Worm (Caenorhabditis elegans) whole organism, L2 larva: Measurements from ENCODE around the gene C03B1.9.

ENCODE experiments used
- Y55F3AM.14 ChIP-seq: fragments of 200-800 bp; sonication (Bioruptor generic); optimal IDR thresholded peaks from 2 replicates; lab custom pipeline; 2018; ENCODE audit warnings: mild to moderate bottlenecking, missing genetic modification characterization, missing compliant biosample characterization
- ZK546.5 ChIP-seq: sonication (generic microtip); optimal IDR thresholded peaks from 2 replicates; lab custom pipeline; 2017; ENCODE audit warnings: missing biosample characterization, missing genetic modification characterization
- ama-1 ChIP-seq: fragments of 150-350 bp; optimal IDR thresholded peaks from 2 replicates; lab custom pipeline; 2018; ENCODE audit warnings: inconsistent platforms
- blmp-1 ChIP-seq: sonication (generic microtip); optimal IDR thresholded peaks from 2 replicates; lab custom pipeline; 2017; ENCODE audit warnings: missing genetic modification characterization, mild to moderate bottlenecking, missing compliant biosample characterization, antibody characterized with exemption, moderate library complexity; ENCODE audit not compliant: insufficient read depth
- ceh-16 ChIP-seq: fragments of 150-350 bp; optimal IDR thresholded peaks from 2 replicates; lab custom pipeline; 2014; ENCODE audit warnings: missing biosample characterization, missing genetic modification characterization
- ceh-82 ChIP-seq: fragments of 150-350 bp; optimal IDR thresholded peaks from 2 replicates; lab custom pipeline; 2014; ENCODE audit warnings: missing biosample characterization, missing genetic modification characterization
- dmd-4 ChIP-seq: sonication (generic microtip); optimal IDR thresholded peaks from 2 replicates; lab custom pipeline; 2017; ENCODE audit warnings: missing biosample characterization, missing genetic modification characterization
- egl-27 ChIP-seq: sonication (generic microtip); optimal IDR thresholded peaks from 3 replicates; lab custom pipeline; 2017; ENCODE audit warnings: missing biosample characterization, missing genetic modification reagents, missing genetic modification characterization
- fos-1 ChIP-seq: fragments of 150-350 bp; optimal IDR thresholded peaks from 2 replicates; lab custom pipeline; 2014; ENCODE audit warnings: missing biosample characterization, missing genetic modification characterization
- gmeb-1 ChIP-seq: fragments of 150-350 bp; optimal IDR thresholded peaks from 2 replicates; lab custom pipeline; 2014; ENCODE audit warnings: missing biosample characterization, missing genetic modification characterization
- lin-13 ChIP-seq: fragments of 150-350 bp; optimal IDR thresholded peaks from 2 replicates; lab custom pipeline; 2014; ENCODE audit warnings: missing biosample characterization, missing genetic modification reagents, missing genetic modification characterization
- lin-39 ChIP-seq: fragments of 150-350 bp; optimal IDR thresholded peaks from 2 replicates; lab custom pipeline; 2014; ENCODE audit warnings: missing biosample characterization, missing genetic modification reagents, missing genetic modification characterization
- lsy-2 ChIP-seq, 2 experiments: fragments of 150-350 bp in 1 of 2; sonication (generic microtip) in 1 of 2; optimal IDR thresholded peaks; 2 replicates each; lab custom pipeline; 2014 to 2017; ENCODE audit warnings: missing biosample characterization in 2 of 2, missing genetic modification characterization in 2 of 2
- mab-5 ChIP-seq: fragments of 150-350 bp; optimal IDR thresholded peaks from 2 replicates; lab custom pipeline; 2014; ENCODE audit warnings: missing biosample characterization, missing genetic modification characterization
- mbf-1 ChIP-seq: sonication (generic microtip); optimal IDR thresholded peaks from 2 replicates; lab custom pipeline; 2017; ENCODE audit warnings: missing biosample characterization, missing genetic modification characterization
- mdl-1 ChIP-seq, 2 experiments: fragments of 150-350 bp in 1 of 2; sonication (generic microtip) in 1 of 2; optimal IDR thresholded peaks; 2 replicates each; lab custom pipeline; 2017; ENCODE audit warnings: missing biosample characterization in 2 of 2, missing genetic modification characterization in 2 of 2
- nhr-10 ChIP-seq: sonication (generic microtip); optimal IDR thresholded peaks from 2 replicates; lab custom pipeline; 2017; ENCODE audit warnings: missing biosample characterization, missing genetic modification characterization
- nhr-11 ChIP-seq: fragments of 150-350 bp; optimal IDR thresholded peaks from 2 replicates; lab custom pipeline; 2014; ENCODE audit warnings: missing biosample characterization, missing genetic modification characterization
- nhr-12 ChIP-seq: fragments of 150-350 bp; optimal IDR thresholded peaks from 2 replicates; lab custom pipeline; 2014; ENCODE audit warnings: missing biosample characterization, missing genetic modification characterization
- nhr-129 ChIP-seq: fragments of 150-350 bp; optimal IDR thresholded peaks from 2 replicates; lab custom pipeline; 2014; ENCODE audit warnings: missing biosample characterization, missing genetic modification characterization
- nhr-21 ChIP-seq: fragments of 150-350 bp; optimal IDR thresholded peaks from 2 replicates; lab custom pipeline; 2014; ENCODE audit warnings: missing biosample characterization, missing genetic modification characterization
- nhr-23 ChIP-seq: fragments of 150-350 bp; optimal IDR thresholded peaks from 2 replicates; lab custom pipeline; 2014; ENCODE audit warnings: missing biosample characterization, missing genetic modification reagents, missing genetic modification characterization
- nhr-237 ChIP-seq: fragments of 150-350 bp; optimal IDR thresholded peaks from 2 replicates; lab custom pipeline; 2014; ENCODE audit warnings: missing biosample characterization, missing genetic modification characterization
- nhr-25 ChIP-seq: fragments of 150-350 bp; sonication (generic microtip); optimal IDR thresholded peaks from 3 replicates; lab custom pipeline; 2014; ENCODE audit warnings: missing biosample characterization, missing genetic modification characterization
- nhr-6 ChIP-seq: fragments of 150-350 bp; optimal IDR thresholded peaks from 2 replicates; lab custom pipeline; 2014; ENCODE audit warnings: missing biosample characterization, missing genetic modification characterization
- nhr-77 ChIP-seq: fragments of 150-350 bp; optimal IDR thresholded peaks from 2 replicates; lab custom pipeline; 2014; ENCODE audit warnings: missing biosample characterization, missing genetic modification characterization
- peb-1 ChIP-seq: fragments of 150-350 bp; optimal IDR thresholded peaks from 2 replicates; lab custom pipeline; 2014; ENCODE audit warnings: missing biosample characterization, missing genetic modification characterization
- sma-3 ChIP-seq: sonication (generic microtip); optimal IDR thresholded peaks from 2 replicates; lab custom pipeline; 2016; ENCODE audit warnings: missing genetic modification reagents, missing genetic modification characterization, missing compliant biosample characterization
- snpc-4 ChIP-seq: fragments of 150-350 bp; optimal IDR thresholded peaks from 2 replicates; lab custom pipeline; 2014; ENCODE audit warnings: missing biosample characterization, missing genetic modification characterization
- unc-55 ChIP-seq: fragments of 150-350 bp; sonication (generic microtip); optimal IDR thresholded peaks from 3 replicates; lab custom pipeline; 2014; ENCODE audit warnings: missing biosample characterization, missing genetic modification reagents, missing genetic modification characterization
- zag-1 ChIP-seq: fragments of 150-350 bp; optimal IDR thresholded peaks from 2 replicates; lab custom pipeline; 2014; ENCODE audit warnings: missing biosample characterization, missing genetic modification characterization
- ztf-11 ChIP-seq: sonication (generic microtip); optimal IDR thresholded peaks from 2 replicates; lab custom pipeline; 2017; ENCODE audit warnings: missing biosample characterization, missing genetic modification characterization
- ztf-4 ChIP-seq: fragments of 150-350 bp; optimal IDR thresholded peaks from 2 replicates; lab custom pipeline; 2014; ENCODE audit warnings: missing biosample characterization, missing genetic modification characterization

Gene C03B1.9

DNA sequence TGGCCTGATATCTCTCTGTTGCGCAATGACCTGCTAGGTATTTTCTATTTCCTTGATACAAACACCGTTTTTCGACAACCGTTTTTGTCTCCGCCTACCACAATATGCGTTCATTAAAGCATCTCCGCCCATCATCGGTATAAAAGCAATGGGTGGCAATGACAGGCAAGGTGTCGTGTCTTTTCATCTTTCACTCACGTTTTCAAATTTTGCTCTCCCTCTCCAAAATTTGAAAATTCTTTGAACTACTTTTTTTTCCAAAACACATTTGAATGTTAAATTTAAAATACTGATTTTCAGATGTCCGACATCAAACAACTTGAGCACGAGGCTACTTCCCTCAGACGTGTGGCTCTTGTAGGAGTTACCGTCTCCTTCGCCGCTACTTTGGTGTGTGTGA is 18.1 kb downstream of the C03B1.9 start, which contains the start of gene col-169:
Gene col-169, plus strand, starts transcription at position 301 of the 400 bp plus-strand sequence.
- no peak for TF ChIP-seq ZK546.5 (tag; lab: Kevin White, UChicago)
- TF ChIP-seq mdl-1 (tag; optimal IDR thresholded peaks at IDR 0.05; lab: Kevin White, UChicago) = no peak
- TF ChIP-seq unc-55 (GFP tag; lab: Kevin White, UChicago) = no peak
- no peak for TF ChIP-seq peb-1 (tag; lab: Kevin White, UChicago)
- no peak for TF ChIP-seq nhr-6 (tag; lab: Kevin White, UChicago)
- TF ChIP-seq ama-1 = no peak
- TF ChIP-seq nhr-25 = no peak
- no peak for TF ChIP-seq ceh-82 (tag; lab: Kevin White, UChicago)
- no peak for TF ChIP-seq nhr-23 (tag; lab: Kevin White, UChicago)
- TF ChIP-seq sma-3 = no peak
- no peak for TF ChIP-seq gmeb-1 (tag; lab: Kevin White, UChicago)
- TF ChIP-seq ztf-4 (tag; lab: Kevin White, UChicago) = no peak
- TF ChIP-seq dmd-4 (tag; lab: Kevin White, UChicago) = no peak
- no peak for TF ChIP-seq nhr-11 (tag; lab: Kevin White, UChicago)
- TF ChIP-seq lsy-2 (tag; optimal IDR thresholded peaks at IDR 0.05; lab: Kevin White, UChicago) = no peak

DNA sequence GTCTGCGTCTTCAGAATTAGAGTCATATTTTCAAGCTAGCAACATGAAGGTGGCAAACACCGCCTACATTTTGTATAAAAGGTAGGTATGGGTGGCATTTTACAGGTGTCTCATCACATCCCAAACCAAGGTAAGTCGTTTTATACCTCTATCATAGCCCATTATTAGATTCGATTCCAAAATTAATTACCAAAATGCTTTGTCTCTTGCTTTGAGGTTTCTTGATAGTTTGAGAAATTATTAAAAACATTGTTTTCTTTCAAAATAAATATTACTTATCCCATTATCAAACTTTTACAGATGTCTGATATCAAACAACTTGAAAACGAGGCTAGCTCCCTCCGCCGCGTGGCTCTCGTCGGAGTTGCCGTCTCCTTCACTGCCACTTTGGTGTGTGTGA is 20.8 kb downstream of the C03B1.9 start, which contains the start of gene col-168:
Gene col-168, plus strand, starts transcription at position 301 of the 400 bp plus-strand sequence.
- no peak for TF ChIP-seq ztf-11
- TF ChIP-seq mab-5 (tag; lab: Kevin White, UChicago) = no peak
- TF ChIP-seq nhr-77 = no peak
- TF ChIP-seq lsy-2 (tag; optimal IDR thresholded peaks at IDR 0.05; lab: Kevin White, UChicago) = no peak
- no peak for TF ChIP-seq Y55F3AM.14
- no peak for TF ChIP-seq ztf-4 (tag; lab: Kevin White, UChicago)
- no peak for TF ChIP-seq fos-1 (tag; lab: Kevin White, UChicago)
- TF ChIP-seq nhr-10 (tag; lab: Kevin White, UChicago) = no peak

DNA sequence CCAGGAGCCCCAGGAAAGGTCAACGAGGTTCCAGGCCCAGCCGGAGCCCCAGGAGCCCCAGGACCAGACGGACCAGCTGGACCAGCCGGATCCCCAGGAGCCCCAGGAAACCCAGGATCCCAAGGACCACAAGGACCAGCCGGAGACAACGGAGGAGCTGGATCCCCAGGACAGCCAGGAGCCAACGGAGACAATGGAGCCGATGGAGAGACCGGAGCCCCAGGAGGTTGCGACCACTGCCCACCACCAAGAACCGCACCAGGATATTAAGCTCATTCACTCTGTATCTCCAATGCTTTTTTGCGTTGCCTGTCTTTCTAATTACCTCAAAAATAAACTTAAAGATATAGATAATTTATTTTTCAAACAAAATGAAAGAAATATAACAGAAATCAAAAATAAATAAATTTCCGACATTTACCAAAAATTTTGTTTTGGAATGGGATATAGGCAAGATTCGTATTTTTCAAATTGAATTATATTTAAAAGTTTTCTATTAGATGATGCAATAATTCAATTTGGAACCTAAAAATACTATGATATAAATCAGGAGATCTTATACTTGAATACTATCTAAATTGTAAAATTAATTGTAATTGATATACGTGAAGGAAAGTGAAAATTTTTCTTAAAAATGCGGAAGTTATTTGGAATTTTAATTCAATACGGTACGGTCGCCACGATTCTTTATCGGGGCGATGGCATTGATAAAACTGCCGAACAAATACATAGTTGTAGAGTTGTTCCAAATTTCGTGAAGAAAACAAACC is 22.6 kb downstream of the C03B1.9 start:
- TF ChIP-seq Y55F3AM.14 (peak; percentile 44), nhr-25 (peak; percentile 64), nhr-10 (tag; lab: Kevin White, UChicago) (peak; percentile 19), blmp-1 (tag; lab: Kevin White, UChicago) (peak; percentile 61)

DNA sequence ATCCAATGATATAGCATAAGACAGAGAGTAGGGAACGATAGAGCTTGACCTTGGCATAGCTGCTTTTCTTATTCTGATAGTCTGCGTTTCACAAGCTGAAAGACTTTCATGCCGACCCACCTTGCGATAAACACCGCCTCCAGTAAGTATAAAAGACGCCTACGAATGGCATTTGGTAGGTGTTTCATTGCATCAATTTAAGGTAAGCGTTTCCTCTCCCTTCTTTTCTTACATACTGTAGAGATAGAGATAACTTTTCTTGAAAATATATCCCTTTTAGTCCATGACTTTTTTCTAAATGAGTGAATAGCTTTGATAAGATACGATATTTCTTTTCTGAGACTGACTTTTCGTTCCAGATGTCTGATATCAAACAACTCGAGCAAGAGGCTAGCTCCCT is 23.8 kb downstream of the C03B1.9 start, which contains the start of gene col-167:
Gene col-167, plus strand, starts transcription at position 360 of the 400 bp plus-strand sequence.
- TF ChIP-seq ceh-82 (tag; lab: Kevin White, UChicago) (no peak), ZK546.5 (tag; lab: Kevin White, UChicago) (no peak), nhr-12 (tag; lab: Kevin White, UChicago) (no peak), nhr-25 (peak; percentile 59), blmp-1 (tag; lab: Kevin White, UChicago) (no peak), ceh-16 (tag; lab: Kevin White, UChicago) (no peak)

DNA sequence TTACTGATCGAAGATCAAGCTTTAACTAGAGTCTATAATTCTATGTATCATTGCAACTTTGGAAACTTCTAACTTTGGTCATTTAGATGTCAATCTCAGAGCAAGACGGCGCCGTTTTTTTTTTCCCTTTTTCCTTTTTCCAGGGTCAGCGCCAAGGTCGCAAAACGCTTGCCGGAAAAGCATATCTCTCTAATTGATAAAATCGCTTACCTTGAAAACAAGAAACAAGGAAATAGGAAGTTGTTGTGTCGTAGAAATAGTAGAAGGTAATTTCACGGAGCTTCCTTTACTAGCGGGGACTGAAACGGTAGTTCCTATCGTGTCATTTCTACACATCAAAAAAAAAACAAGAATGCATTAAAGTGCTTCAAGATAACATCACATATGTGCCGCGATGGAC is 25.5 kb downstream of the C03B1.9 start:
- TF ChIP-seq nhr-6 (tag; lab: Kevin White, UChicago) = no peak
- no peak for TF ChIP-seq peb-1 (tag; lab: Kevin White, UChicago)
- TF ChIP-seq egl-27 (tag; lab: Kevin White, UChicago) = no peak
- no peak for TF ChIP-seq Y55F3AM.14
- TF ChIP-seq ama-1 = no peak
- TF ChIP-seq zag-1 (tag; lab: Kevin White, UChicago) = no peak
- TF ChIP-seq mbf-1 = no peak
- no peak for TF ChIP-seq ztf-11
- TF ChIP-seq ZK546.5 (tag; lab: Kevin White, UChicago) = no peak
- TF ChIP-seq lin-39 (tag; lab: Kevin White, UChicago) = no peak
- no peak for TF ChIP-seq nhr-25
- no peak for TF ChIP-seq sma-3
- TF ChIP-seq nhr-129 = no peak
- TF ChIP-seq nhr-21 (tag; lab: Kevin White, UChicago) = no peak
- TF ChIP-seq snpc-4 (tag; lab: Kevin White, UChicago) = no peak
- TF ChIP-seq lin-13 (GFP tag; lab: Kevin White, UChicago) = no peak
- TF ChIP-seq nhr-237 = no peak
- TF ChIP-seq, all 48 proteins: peak for 0
